Worm (Caenorhabditis elegans): ENCODE results near the gene Y75B12B.1.

Y75B12B.1 gene

DNA sequence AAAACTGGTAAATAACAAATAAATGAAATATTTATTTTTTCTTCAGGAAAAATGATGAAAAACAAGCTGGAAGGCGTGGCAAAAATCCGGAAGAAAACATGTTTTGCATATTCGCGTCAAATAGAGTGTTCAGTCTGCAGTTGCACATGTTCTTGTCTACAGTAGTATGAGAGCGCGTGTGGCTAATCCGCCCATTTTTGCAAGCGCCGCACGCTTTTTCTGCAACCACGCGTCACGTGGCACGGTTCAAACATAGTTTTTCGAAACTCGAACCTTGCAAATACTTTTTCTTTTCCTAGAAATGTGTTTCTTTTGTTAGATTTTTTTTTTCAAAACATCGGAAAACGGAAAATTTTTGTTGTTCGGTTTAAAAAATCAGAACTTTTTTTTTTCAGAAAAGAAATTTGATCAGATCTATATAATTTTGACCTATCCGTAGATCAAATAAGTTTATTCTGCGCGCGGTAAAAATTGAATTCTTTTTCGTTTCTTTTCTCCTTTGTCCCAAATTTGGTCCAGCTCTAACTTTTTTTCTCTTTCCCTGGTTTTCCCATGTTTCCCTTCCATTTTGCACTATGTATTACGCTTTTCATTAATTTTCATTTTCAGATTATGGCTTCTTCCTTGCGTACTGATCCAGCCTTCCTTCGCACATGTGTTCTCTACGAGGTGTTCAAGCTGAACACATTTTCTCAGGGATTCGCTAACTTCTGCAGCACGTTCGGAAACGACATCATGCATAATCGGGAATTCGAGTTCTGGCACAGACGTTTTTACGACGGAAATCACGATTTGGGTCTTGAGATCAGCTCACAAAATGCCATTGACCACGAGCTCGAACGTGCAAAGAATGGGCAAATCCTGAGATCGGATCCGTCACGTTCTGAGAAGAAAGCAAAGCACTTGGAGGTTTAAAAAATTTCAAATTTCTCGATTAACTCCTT, at the start of gene Y75B12B.1:
Gene Y75B12B.1, plus strand, starts transcription at position 603 of the 944 bp plus-strand sequence.
- TF ChIP-seq mml-1 (tag; optimal IDR thresholded peaks at IDR 0.05), result no peak
- no peak for TF ChIP-seq nhr-11 (tag; optimal IDR thresholded peaks at IDR 0.05)
- TF ChIP-seq hmg-11 (tag; optimal IDR thresholded peaks at IDR 0.05), result no peak
- no peak for TF ChIP-seq tbx-2 (tag; optimal IDR thresholded peaks at IDR 0.05)
- TF ChIP-seq unc-39 (tag; optimal IDR thresholded peaks at IDR 0.05), result no peak
- TF ChIP-seq nhr-237 (tag; optimal IDR thresholded peaks at IDR 0.05), result no peak
- no peak for TF ChIP-seq elt-2 (tag; optimal IDR thresholded peaks at IDR 0.05)
- no peak for TF ChIP-seq nfya-1 (tag; optimal IDR thresholded peaks at IDR 0.05; ENCODE audit: insufficient read depth)
- TF ChIP-seq mdl-1 (tag; optimal IDR thresholded peaks at IDR 0.05), result no peak
- no peak for TF ChIP-seq pqm-1 (tag; optimal IDR thresholded peaks at IDR 0.05)
- TF ChIP-seq jun-1 (tag; optimal IDR thresholded peaks at IDR 0.05), result no peak

ce11 chrV:15136772-15137171, 47.7 kb upstream of the Y75B12B.1 start, which contains the start of gene aipl-1:
aipl-1 (minus strand) TSS chrV:15136801.
- TF ChIP-seq pha-4 (tag; optimal IDR thresholded peaks at IDR 0.05) (peak; percentile 95), R02D3.7 (tag; optimal IDR thresholded peaks at IDR 0.05) (peak; percentile 69), nhr-12 (tag; optimal IDR thresholded peaks at IDR 0.05) (no peak), mdl-1 (tag; optimal IDR thresholded peaks at IDR 0.05) (no peak), nfya-1 (tag; optimal IDR thresholded peaks at IDR 0.05; ENCODE audit: insufficient read depth) (peak; percentile 84), fos-1 (tag; optimal IDR thresholded peaks at IDR 0.05) (no peak), skn-1 (tag; optimal IDR thresholded peaks at IDR 0.05) (peak; percentile 9), pqm-1 (tag; optimal IDR thresholded peaks at IDR 0.05) (peak; percentile 74), egl-27 (tag; optimal IDR thresholded peaks at IDR 0.05) (no peak), nhr-28 (tag; optimal IDR thresholded peaks at IDR 0.05) (no peak), ztf-11 (tag; optimal IDR thresholded peaks at IDR 0.05) (no peak), aly-2 (tag; optimal IDR thresholded peaks at IDR 0.05) (no peak), elt-1 (tag; optimal IDR thresholded peaks at IDR 0.05) (no peak), nhr-23 (tag; optimal IDR thresholded peaks at IDR 0.05) (peak; percentile 75), ceh-28 (tag; optimal IDR thresholded peaks at IDR 0.05) (peak; percentile 42), elt-2 (tag; optimal IDR thresholded peaks at IDR 0.05) (peak; percentile 43), jun-1 (tag; optimal IDR thresholded peaks at IDR 0.05) (peak; percentile 39), nhr-67 (tag; optimal IDR thresholded peaks at IDR 0.05) (no peak), ceh-16 (tag; optimal IDR thresholded peaks at IDR 0.05) (no peak), daf-12 (tag; optimal IDR thresholded peaks at IDR 0.05) (no peak), hmg-11 (tag; optimal IDR thresholded peaks at IDR 0.05) (no peak), tbx-2 (tag; optimal IDR thresholded peaks at IDR 0.05) (no peak), egl-5 (tag; optimal IDR thresholded peaks at IDR 0.05) (peak; percentile 21), lin-15B (tag; optimal IDR thresholded peaks at IDR 0.05) (peak; percentile 94), nhr-237 (tag; optimal IDR thresholded peaks at IDR 0.05) (no peak), fkh-2 (tag; optimal IDR thresholded peaks at IDR 0.05) (no peak), nhr-77 (tag; optimal IDR thresholded peaks at IDR 0.05) (no peak), ztf-4 (tag; optimal IDR thresholded peaks at IDR 0.05) (no peak), fkh-10 (GFP tag; optimal IDR thresholded peaks at IDR 0.05) (peak; percentile 60), zag-1 (tag; optimal IDR thresholded peaks at IDR 0.05) (no peak), snpc-4 (tag; optimal IDR thresholded peaks at IDR 0.05) (peak; percentile 79), elt-3 (tag; optimal IDR thresholded peaks at IDR 0.05) (peak in 1 of 3 experiments; percentile 66), unc-39 (tag; optimal IDR thresholded peaks at IDR 0.05) (no peak), mml-1 (tag; optimal IDR thresholded peaks at IDR 0.05) (no peak), ama-1 (optimal IDR thresholded peaks at IDR 0.05) (no peak), nhr-76 (tag; optimal IDR thresholded peaks at IDR 0.05) (no peak), eor-1 (tag; optimal IDR thresholded peaks at IDR 0.05) (no peak), unc-62 (GFP tag; optimal IDR thresholded peaks at IDR 0.05) (no peak), ceh-9 (tag; optimal IDR thresholded peaks at IDR 0.05) (no peak), nhr-25 (tag; optimal IDR thresholded peaks at IDR 0.05) (peak; percentile 66), nhr-11 (tag; optimal IDR thresholded peaks at IDR 0.05) (no peak), ceh-82 (tag; optimal IDR thresholded peaks at IDR 0.05) (peak; percentile 34), sea-2 (GFP tag; optimal IDR thresholded peaks at IDR 0.05) (no peak), ZK546.5 (tag; optimal IDR thresholded peaks at IDR 0.05) (no peak), lin-39 (tag; optimal IDR thresholded peaks at IDR 0.05) (peak; percentile 53), nhr-43 (tag; optimal IDR thresholded peaks at IDR 0.05; ENCODE audit: poor library complexity, severe bottlenecking) (no peak), lsy-12 (tag; optimal IDR thresholded peaks at IDR 0.05) (no peak)

Measured in whole organism, L3 larva.